Worm (Caenorhabditis elegans) whole organism, mixed stage, embryonic: ENCODE data around the gene F40G9.12.

Experiments
- elt-1 ChIP-seq: sonication (generic microtip); optimal IDR thresholded peaks from 2 replicates; lab custom pipeline; 2017; ENCODE audit warnings: missing genetic modification characterization, mild to moderate bottlenecking, missing compliant biosample characterization, antibody characterized with exemption, moderate library complexity, borderline replicate concordance; ENCODE audit not compliant: insufficient read depth
- elt-3 ChIP-seq: fragments of 150-350 bp; optimal IDR thresholded peaks from 2 replicates; lab custom pipeline; 2014; ENCODE audit warnings: missing biosample characterization, missing genetic modification characterization
- mep-1 ChIP-seq: fragments of 150-350 bp; optimal IDR thresholded peaks from 2 replicates; lab custom pipeline; 2017; ENCODE audit warnings: missing biosample characterization, missing genetic modification reagents, missing genetic modification characterization, inconsistent platforms
- nhr-12 ChIP-seq: fragments of 150-350 bp; optimal IDR thresholded peaks from 2 replicates; lab custom pipeline; 2014; ENCODE audit warnings: missing biosample characterization, missing genetic modification characterization
- nhr-2 ChIP-seq: fragments of 150-350 bp; optimal IDR thresholded peaks from 2 replicates; lab custom pipeline; 2014; ENCODE audit warnings: missing biosample characterization, missing genetic modification characterization
- nhr-28 ChIP-seq: fragments of 150-350 bp; optimal IDR thresholded peaks from 2 replicates; lab custom pipeline; 2014; ENCODE audit warnings: missing biosample characterization, missing genetic modification characterization
- snpc-4 ChIP-seq: fragments of 150-350 bp; optimal IDR thresholded peaks from 2 replicates; lab custom pipeline; 2014; ENCODE audit warnings: missing biosample characterization, missing genetic modification characterization
- unc-62 ChIP-seq: fragments of 150-350 bp; optimal IDR thresholded peaks from 2 replicates; lab custom pipeline; 2014; ENCODE audit warnings: missing biosample characterization, missing genetic modification reagents, missing genetic modification characterization

DNA sequence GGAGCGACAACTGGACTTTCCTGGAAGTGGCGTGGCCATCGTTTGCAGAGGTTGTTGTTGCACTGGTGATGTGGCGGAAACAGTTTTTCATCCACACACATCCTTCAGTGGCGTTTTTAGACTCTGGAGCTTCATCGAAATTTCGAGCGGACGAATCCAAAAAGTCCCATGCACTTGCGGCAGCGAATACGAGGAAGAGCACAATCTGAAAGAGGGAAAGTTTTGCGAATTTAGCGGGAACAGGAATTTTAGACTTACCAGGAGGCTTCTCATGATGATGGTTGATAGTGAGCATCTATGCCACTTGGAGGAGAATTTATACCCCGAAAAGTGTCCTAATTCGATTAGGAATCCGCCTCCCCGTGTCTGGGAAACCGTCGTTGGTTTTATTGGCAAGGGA, 6.1 kb downstream of the F40G9.12 start, which contains the start of gene F40G9.14:
- TF ChIP-seq snpc-4 (tag; lab: Kevin White, UChicago) = no peak
- no peak for TF ChIP-seq nhr-2
- TF ChIP-seq elt-1 = no peak
- no peak for TF ChIP-seq nhr-28 (tag; lab: Kevin White, UChicago)
- no peak for TF ChIP-seq unc-62 (GFP tag; lab: Kevin White, UChicago)
- TF ChIP-seq elt-3 = no peak
- no peak for TF ChIP-seq nhr-12 (tag; lab: Kevin White, UChicago)
- TF ChIP-seq mep-1 = no peak
